Worm (Caenorhabditis elegans) whole organism, L1 larva: Measurements from ENCODE around the gene F20B6.9.

Source experiments
- Y116A8C.19 ChIP-seq: sonication (generic microtip); optimal IDR thresholded peaks from 2 replicates; lab custom pipeline; 2016; ENCODE audit warnings: missing compliant biosample characterization, missing genetic modification characterization, borderline replicate concordance
- ces-1 ChIP-seq: fragments of 150-350 bp; optimal IDR thresholded peaks from 2 replicates; lab custom pipeline; 2014; ENCODE audit warnings: missing biosample characterization, missing genetic modification reagents, missing genetic modification characterization
- fos-1 ChIP-seq: fragments of 150-350 bp; optimal IDR thresholded peaks from 2 replicates; lab custom pipeline; 2014; ENCODE audit warnings: missing biosample characterization, missing genetic modification characterization
- grh-1 ChIP-seq: fragments of 200-800 bp; sonication (Bioruptor generic); IDR thresholded peaks from 2 replicates; pipeline ENCODE4 v1.3.6; 2022; ENCODE audit warnings: missing genetic modification reagents, missing genetic modification characterization, missing compliant biosample characterization
- lin-13 ChIP-seq: fragments of 150-350 bp; optimal IDR thresholded peaks from 2 replicates; lab custom pipeline; 2014; ENCODE audit warnings: missing biosample characterization, missing genetic modification reagents, missing genetic modification characterization
- nhr-11 ChIP-seq: fragments of 150-350 bp; optimal IDR thresholded peaks from 2 replicates; lab custom pipeline; 2014; ENCODE audit warnings: missing biosample characterization, missing genetic modification characterization
- skn-1 ChIP-seq: fragments of 150-350 bp; optimal IDR thresholded peaks from 2 replicates; lab custom pipeline; 2014; ENCODE audit warnings: missing biosample characterization, missing genetic modification characterization
- sptf-1 ChIP-seq: fragments of 150-350 bp; optimal IDR thresholded peaks from 2 replicates; lab custom pipeline; 2014; ENCODE audit warnings: missing biosample characterization, missing genetic modification characterization
- zip-4 ChIP-seq: fragments of 200-800 bp; sonication (Bioruptor generic); optimal IDR thresholded peaks from 2 replicates; lab custom pipeline; 2018; ENCODE audit warnings: mild to moderate bottlenecking, missing genetic modification characterization, moderate library complexity, missing compliant biosample characterization

ce11 chrX:4246867-4247591 is 39.7 kb upstream of the F20B6.9 start, which contains the start of gene F48D6.4:
- TF ChIP-seq ces-1 (GFP tag; lab: Kevin White, UChicago) (no peak), grh-1 (GFP tag; lab: Robert Waterston, UW) (no peak), zip-4 (GFP tag; lab: Kevin White, UChicago) (no peak), nhr-11 (tag; lab: Kevin White, UChicago) (no peak), Y116A8C.19 (tag; lab: Kevin White, UChicago) (no peak), fos-1 (no peak), skn-1 (tag; lab: Kevin White, UChicago) (no peak), lin-13 (no peak), sptf-1 (tag; lab: Kevin White, UChicago) (no peak)
